Worm (Caenorhabditis elegans): ENCODE measurements around the gene F35A5.1.

ce11 chrX:3795642-3796041, 11.6 kb upstream of the F35A5.1 start, which contains the start of gene F35A5.5:
- no peak for TF ChIP-seq B0261.1 (tag; optimal IDR thresholded peaks at IDR 0.05)
- no peak for TF ChIP-seq attf-5 (GFP tag; optimal IDR thresholded peaks at IDR 0.05)
- TF ChIP-seq C17E4.6 (GFP tag; IDR thresholded peaks at IDR 0.05), result no peak
- TF ChIP-seq hlh-12 (tag; optimal IDR thresholded peaks at IDR 0.05), result no peak
- TF ChIP-seq sea-2 (GFP tag; IDR thresholded peaks at IDR 0.05), result no peak
- no peak for TF ChIP-seq snpc-4 (GFP tag; optimal IDR thresholded peaks at IDR 0.05)
- no peak for TF ChIP-seq snpc-4 (tag; optimal IDR thresholded peaks at IDR 0.05)
- no peak for TF ChIP-seq hlh-26 (GFP tag; conservative IDR thresholded peaks at IDR 0.05)
- no peak for TF ChIP-seq F22D6.2 (tag; optimal IDR thresholded peaks at IDR 0.05)
- TF ChIP-seq ceh-79 (tag; optimal IDR thresholded peaks at IDR 0.05), result no peak
- no peak for TF ChIP-seq B0019.2 (GFP tag; conservative IDR thresholded peaks at IDR 0.05)
